Worm (Caenorhabditis elegans): Measurements from ENCODE around the gene F55C9.15.

DNA sequence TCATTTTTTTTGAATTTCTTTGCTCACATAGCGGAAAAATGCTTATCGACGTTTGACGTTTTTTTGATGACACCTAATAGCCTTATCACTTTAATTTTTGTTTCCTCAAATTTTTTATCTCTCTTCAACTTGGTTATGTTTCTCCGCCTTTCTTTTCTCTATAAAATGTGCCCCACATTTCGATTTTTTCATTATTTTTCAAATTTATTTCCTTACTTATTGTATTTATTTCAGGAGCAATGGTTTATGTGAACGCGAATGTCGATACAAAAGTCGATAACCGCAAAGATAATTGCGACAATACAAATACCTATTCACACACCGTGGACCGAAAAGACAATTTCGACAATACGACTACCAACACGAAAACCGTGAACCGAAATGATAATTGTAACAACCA is 13.6 kb upstream of the F55C9.15 start, which contains the start of gene sdz-6:
- no peak for TF ChIP-seq zag-1 (tag; optimal IDR thresholded peaks at IDR 0.05)
- no peak for TF ChIP-seq ztf-4 (tag; optimal IDR thresholded peaks at IDR 0.05)
- TF ChIP-seq aly-2 (tag; optimal IDR thresholded peaks at IDR 0.05): no peak

All from whole organism, L2 larva.